Fruit fly (Drosophila melanogaster) whole organism, embryonic: ENCODE results near the gene Arp1.

Experiments
- BtbVII ChIP-seq: fragments of 200-800 bp; sonication (Bioruptor generic); optimal IDR thresholded peaks from 3 replicates; lab custom pipeline; 2017; ENCODE audit warnings: missing biosample characterization, mild to moderate bottlenecking, missing genetic modification characterization
- CG10274 ChIP-seq: fragments of 200-800 bp; sonication (Bioruptor generic); optimal IDR thresholded peaks from 3 replicates; lab custom pipeline; 2017; ENCODE audit warnings: missing biosample characterization, mild to moderate bottlenecking, missing genetic modification characterization
- CG10431 ChIP-seq: fragments of 200-800 bp; sonication (Bioruptor generic); optimal IDR thresholded peaks from 3 replicates; lab custom pipeline; 2018; ENCODE audit warnings: missing biosample characterization, mild to moderate bottlenecking, missing genetic modification characterization
- CG1233 ChIP-seq: fragments of 200-800 bp; sonication (Bioruptor generic); optimal IDR thresholded peaks from 4 replicates; lab custom pipeline; 2018; ENCODE audit warnings: missing biosample characterization, mild to moderate bottlenecking, missing genetic modification characterization
- CG13894 ChIP-seq: fragments of 200-800 bp; sonication (Bioruptor generic); optimal IDR thresholded peaks from 3 replicates; lab custom pipeline; 2018; ENCODE audit warnings: missing biosample characterization, mild to moderate bottlenecking, missing genetic modification characterization, moderate library complexity
- CG1529 ChIP-seq: fragments of 200-800 bp; sonication (Bioruptor generic); optimal IDR thresholded peaks from 3 replicates; lab custom pipeline; 2018; ENCODE audit warnings: missing biosample characterization, missing genetic modification characterization
- CG15479 ChIP-seq: fragments of 200-800 bp; sonication (Bioruptor generic); optimal IDR thresholded peaks from 3 replicates; lab custom pipeline; 2019; ENCODE audit warnings: missing biosample characterization, mild to moderate bottlenecking, missing genetic modification characterization, moderate library complexity
- CG1602 ChIP-seq: fragments of 200-800 bp; sonication (Bioruptor generic); optimal IDR thresholded peaks from 3 replicates; lab custom pipeline; 2016; ENCODE audit warnings: missing biosample characterization, missing genetic modification characterization
- CG16863 ChIP-seq: fragments of 200-800 bp; sonication (Bioruptor generic); optimal IDR thresholded peaks from 3 replicates; lab custom pipeline; 2016; ENCODE audit warnings: missing biosample characterization, missing genetic modification characterization
- CG17361 ChIP-seq: fragments of 200-800 bp; sonication (Bioruptor generic); IDR thresholded peaks from 3 replicates; pipeline ENCODE4 v1.3.6; 2022; ENCODE audit warnings: missing biosample characterization, missing genetic modification characterization
- CG18599 ChIP-seq: fragments of 200-800 bp; sonication (Bioruptor generic); optimal IDR thresholded peaks from 3 replicates; lab custom pipeline; 2017; ENCODE audit warnings: missing biosample characterization, missing genetic modification characterization, mild to moderate bottlenecking, moderate library complexity, missing genetic modification reagents
- CG18619 ChIP-seq: fragments of 200-800 bp; sonication (Bioruptor generic); optimal IDR thresholded peaks from 3 replicates; lab custom pipeline; 2017; ENCODE audit warnings: missing biosample characterization, mild to moderate bottlenecking, missing genetic modification characterization
- CG2129 ChIP-seq: fragments of 200-800 bp; sonication (Bioruptor generic); IDR thresholded peaks from 2 replicates; pipeline ENCODE4 v1.3.6; 2022; ENCODE audit warnings: missing biosample characterization, missing genetic modification characterization; ENCODE audit not compliant: partially characterized antibody
- CG2678 ChIP-seq: fragments of 200-800 bp; sonication (Bioruptor generic); optimal IDR thresholded peaks from 3 replicates; lab custom pipeline; 2019; ENCODE audit warnings: missing biosample characterization, mild to moderate bottlenecking, missing genetic modification characterization, moderate library complexity
- CG33557 ChIP-seq: fragments of 200-800 bp; sonication (Bioruptor generic); optimal IDR thresholded peaks from 2 replicates; lab custom pipeline; 2019; ENCODE audit warnings: missing biosample characterization, mild to moderate bottlenecking, missing genetic modification characterization, moderate library complexity
- CG7963 ChIP-seq: fragments of 200-800 bp; sonication (Bioruptor generic); IDR thresholded peaks from 3 replicates; pipeline ENCODE4 v1.3.6; 2022; ENCODE audit warnings: missing biosample characterization, missing genetic modification characterization; ENCODE audit not compliant: partially characterized antibody
- CG8290 ChIP-seq, 3 experiments: fragments of 200-800 bp; sonication (Bioruptor generic); optimal IDR thresholded peaks; 2 replicates each; lab custom pipeline; 2016 to 2019; ENCODE audit warnings: missing biosample characterization in 3 of 3, missing genetic modification characterization in 3 of 3, mild to moderate bottlenecking in 2 of 3, moderate library complexity in 1 of 3
- CrebB ChIP-seq: fragments of 200-800 bp; sonication (Bioruptor generic); optimal IDR thresholded peaks from 3 replicates; lab custom pipeline; 2018; ENCODE audit warnings: missing biosample characterization, mild to moderate bottlenecking, missing genetic modification characterization
- Drgx ChIP-seq: fragments of 200-800 bp; sonication (Bioruptor generic); IDR thresholded peaks from 2 replicates; pipeline ENCODE4 v1.3.6; 2022; ENCODE audit warnings: missing biosample characterization, missing genetic modification characterization
- HHEX ChIP-seq: fragments of 200-800 bp; sonication (Bioruptor generic); optimal IDR thresholded peaks from 3 replicates; lab custom pipeline; 2017; ENCODE audit warnings: missing biosample characterization, mild to moderate bottlenecking, missing genetic modification characterization, missing genetic modification reagents
- Jarid2 ChIP-seq: fragments of 200-800 bp; sonication (Bioruptor generic); optimal IDR thresholded peaks from 3 replicates; lab custom pipeline; 2017; ENCODE audit warnings: mild to moderate bottlenecking, missing biosample characterization, missing genetic modification reagents, missing genetic modification characterization
- Mad ChIP-seq: fragments of 200-800 bp; sonication (Bioruptor generic); optimal IDR thresholded peaks from 2 replicates; lab custom pipeline; 2016; ENCODE audit warnings: missing biosample characterization, missing genetic modification characterization
- Opbp ChIP-seq: fragments of 200-800 bp; sonication (Bioruptor generic); IDR thresholded peaks from 3 replicates; pipeline ENCODE4 v1.3.6; 2022; ENCODE audit warnings: missing biosample characterization, missing genetic modification characterization; ENCODE audit not compliant: partially characterized antibody
- Ravus ChIP-seq: fragments of 200-800 bp; sonication (Bioruptor generic); IDR thresholded peaks from 2 replicates; pipeline ENCODE4 v1.3.6; 2022; ENCODE audit warnings: missing biosample characterization, missing genetic modification characterization
- bsh ChIP-seq, 2 experiments: fragments of 200-800 bp; sonication (Bioruptor generic); optimal IDR thresholded peaks; 2 replicates each; lab custom pipeline; 2017 to 2018; ENCODE audit warnings: mild to moderate bottlenecking in 2 of 2, missing biosample characterization in 2 of 2, missing genetic modification characterization in 2 of 2, moderate library complexity in 1 of 2
- chn ChIP-seq: fragments of 200-800 bp; sonication (Bioruptor generic); optimal IDR thresholded peaks from 2 replicates; lab custom pipeline; 2016; ENCODE audit warnings: missing biosample characterization, missing genetic modification characterization
- ci ChIP-seq: fragments of 200-800 bp; sonication (Bioruptor generic); IDR thresholded peaks from 3 replicates; pipeline ENCODE4 v1.3.6; 2022; ENCODE audit warnings: missing biosample characterization, missing genetic modification characterization
- crol ChIP-seq: fragments of 200-800 bp; sonication (Bioruptor generic); IDR thresholded peaks from 2 replicates; pipeline ENCODE4 v1.3.6; 2022; ENCODE audit warnings: missing biosample characterization, missing genetic modification characterization
- danr ChIP-seq: fragments of 200-800 bp; sonication (Bioruptor generic); IDR thresholded peaks from 2 replicates; pipeline ENCODE4 v1.3.6; 2022; ENCODE audit warnings: missing biosample characterization, missing genetic modification characterization
- dmrt99B ChIP-seq: fragments of 200-800 bp; sonication (Bioruptor generic); optimal IDR thresholded peaks from 2 replicates; lab custom pipeline; 2018; ENCODE audit warnings: missing biosample characterization, mild to moderate bottlenecking, missing genetic modification characterization, moderate library complexity
- fd64A ChIP-seq: fragments of 200-800 bp; sonication (Bioruptor generic); optimal IDR thresholded peaks from 3 replicates; lab custom pipeline; 2018; ENCODE audit warnings: missing biosample characterization, mild to moderate bottlenecking, missing genetic modification characterization
- fu2 ChIP-seq: fragments of 200-800 bp; sonication (Bioruptor generic); optimal IDR thresholded peaks from 2 replicates; lab custom pipeline; 2016; ENCODE audit warnings: missing biosample characterization, missing genetic modification characterization
- gem ChIP-seq: fragments of 200-800 bp; sonication (Bioruptor generic); optimal IDR thresholded peaks from 2 replicates; lab custom pipeline; 2019; ENCODE audit warnings: missing biosample characterization, mild to moderate bottlenecking, missing genetic modification characterization, moderate library complexity
- grn ChIP-seq: fragments of 200-800 bp; sonication (Bioruptor generic); optimal IDR thresholded peaks from 3 replicates; lab custom pipeline; 2017; ENCODE audit warnings: missing biosample characterization, missing genetic modification characterization
- gt ChIP-seq: fragments of 200-800 bp; sonication (Bioruptor generic); IDR thresholded peaks from 2 replicates; pipeline ENCODE4 v1.3.6; 2022; ENCODE audit warnings: missing biosample characterization, missing genetic modification characterization
- ken ChIP-seq: fragments of 200-800 bp; sonication (Bioruptor generic); IDR thresholded peaks from 3 replicates; pipeline ENCODE4 v1.3.6; 2022; ENCODE audit warnings: missing biosample characterization, missing genetic modification characterization
- lilli ChIP-seq: fragments of 200-800 bp; sonication (Bioruptor generic); optimal IDR thresholded peaks from 3 replicates; lab custom pipeline; 2016; ENCODE audit warnings: missing biosample characterization, missing genetic modification characterization
- nerfin-1 ChIP-seq: fragments of 200-800 bp; sonication (Bioruptor generic); optimal IDR thresholded peaks from 3 replicates; lab custom pipeline; 2019; ENCODE audit warnings: missing biosample characterization, mild to moderate bottlenecking, missing genetic modification characterization, moderate library complexity
- odd ChIP-seq: fragments of 200-800 bp; sonication (Bioruptor generic); optimal IDR thresholded peaks from 2 replicates; lab custom pipeline; 2017; ENCODE audit warnings: missing biosample characterization, mild to moderate bottlenecking, missing genetic modification characterization
- pb ChIP-seq: fragments of 200-800 bp; sonication (Bioruptor generic); optimal IDR thresholded peaks from 3 replicates; lab custom pipeline; 2016; ENCODE audit warnings: missing biosample characterization, missing genetic modification characterization
- ranshi ChIP-seq: fragments of 200-800 bp; sonication (Bioruptor generic); IDR thresholded peaks from 2 replicates; pipeline ENCODE4 v1.3.6; 2022; ENCODE audit warnings: missing biosample characterization, missing genetic modification characterization
- row ChIP-seq: fragments of 200-800 bp; sonication (Bioruptor generic); IDR thresholded peaks from 3 replicates; pipeline ENCODE4 v1.3.6; 2022; ENCODE audit warnings: missing biosample characterization, missing genetic modification characterization
- sd ChIP-seq: fragments of 200-800 bp; sonication (Bioruptor generic); optimal IDR thresholded peaks from 3 replicates; lab custom pipeline; 2018; ENCODE audit warnings: missing biosample characterization, mild to moderate bottlenecking, missing genetic modification characterization, moderate library complexity
- sens ChIP-seq: fragments of 200-800 bp; sonication (Bioruptor generic); peaks from one replicate; lab custom pipeline; 2016; ENCODE audit warnings: missing biosample characterization, missing genetic modification characterization
- tgo ChIP-seq: fragments of 200-800 bp; sonication (Bioruptor generic); IDR thresholded peaks from 3 replicates; pipeline ENCODE4 v1.3.6; 2022; ENCODE audit warnings: missing biosample characterization, missing genetic modification characterization
- trh ChIP-seq: fragments of 200-800 bp; sonication (Bioruptor generic); optimal IDR thresholded peaks from 2 replicates; lab custom pipeline; 2016; ENCODE audit warnings: missing biosample characterization, missing genetic modification characterization
- ttk ChIP-seq: fragments of 200-800 bp; sonication (Bioruptor generic); IDR thresholded peaks from 2 replicates; pipeline ENCODE4 v2.1.2; 2022; ENCODE audit warnings: missing biosample characterization, missing genetic modification characterization

Arp1 gene

DNA sequence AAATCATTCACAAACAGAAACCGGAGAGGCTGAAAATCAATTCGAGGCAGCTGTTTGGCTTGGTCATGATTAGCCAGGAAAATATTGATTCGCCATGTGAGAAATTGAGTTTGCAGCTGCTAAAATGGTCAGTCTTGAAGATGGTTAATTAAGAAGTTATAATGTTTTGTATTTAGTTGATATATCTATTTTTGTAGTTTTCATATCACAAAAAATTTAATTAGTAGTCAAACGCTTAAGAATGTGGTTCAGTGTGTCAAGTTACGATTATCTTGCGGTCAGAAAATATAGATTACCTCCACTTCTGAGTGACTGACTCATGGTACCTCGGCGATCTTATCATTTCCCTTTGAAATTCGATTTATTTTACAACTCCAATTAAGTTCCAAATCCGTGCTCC, 44.6 kb upstream of the Arp1 start:
- no peak for TF ChIP-seq gt (GFP tag; lab: Robert Waterston, UW)
- TF ChIP-seq chn (GFP tag; lab: Kevin White, UChicago): no peak
- peak; percentile 66 for TF ChIP-seq grn (GFP tag; lab: Kevin White, UChicago)

DNA sequence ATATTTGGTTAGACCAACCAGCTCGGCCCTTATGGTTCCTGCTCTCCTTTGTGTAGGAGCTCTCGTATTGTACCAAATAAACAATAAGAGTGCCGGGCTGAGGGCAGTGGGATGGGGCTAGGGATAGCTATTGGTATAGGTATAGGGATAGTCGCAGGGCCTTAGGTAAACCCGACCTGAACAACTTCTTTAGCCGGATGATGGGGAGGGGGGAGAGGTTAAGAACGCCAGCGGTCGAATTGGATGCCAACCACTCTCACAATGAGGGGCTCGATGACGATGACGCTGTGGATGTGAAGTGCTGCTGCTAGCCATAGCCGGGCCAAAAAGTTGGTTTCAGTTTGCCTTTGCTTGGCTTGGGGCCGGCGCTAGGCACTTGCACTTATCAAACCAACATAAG, 44.2 kb upstream of the Arp1 start:
- TF ChIP-seq ci (GFP tag; lab: Robert Waterston, UW) (0 out of 3 replicates have a peak, but pooled peaks have one; percentile 16), crol (GFP tag; lab: Robert Waterston, UW) (peak; percentile 63), pb (no peak), ken (GFP tag; lab: Robert Waterston, UW) (0 out of 3 replicates have a peak, but pooled peaks have one; percentile 13), bsh (GFP tag; optimal IDR thresholded peaks at IDR 0.05; lab: Kevin White, UChicago) (no peak), CG13894 (tag; lab: Kevin White, UChicago) (peak; percentile 61), CG8290 (GFP tag; optimal IDR thresholded peaks at IDR 0.05; lab: Kevin White, UChicago) (no peak), CG8290 (tag; optimal IDR thresholded peaks at IDR 0.05; lab: Kevin White, UChicago) (peak in 1 of 2 experiments; percentile 5)

DNA sequence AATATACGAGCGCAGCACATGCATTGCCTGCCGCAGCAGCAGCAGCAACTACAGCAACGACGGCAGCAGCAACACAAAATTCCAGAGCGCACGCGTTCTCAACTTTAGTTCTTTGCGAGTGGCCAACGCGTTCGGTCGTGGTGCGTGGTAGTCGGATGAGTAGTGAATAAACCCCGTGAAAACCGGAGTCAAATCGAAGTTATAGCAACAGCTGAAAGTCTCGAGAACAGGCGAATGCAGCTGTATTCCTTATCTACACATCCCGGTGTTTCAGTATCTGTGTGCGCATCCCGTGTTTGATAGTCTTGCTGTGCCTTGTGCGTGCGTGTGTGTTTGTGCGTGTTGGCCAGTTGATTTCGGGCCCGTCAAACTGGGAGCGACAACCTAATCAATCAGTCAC, 43.6 kb upstream of the Arp1 start, which contains the start of gene Dtg:
Dtg (plus strand) TSS at position 105 of the 400 bp plus-strand sequence.
- no peak for TF ChIP-seq nerfin-1 (tag; lab: Kevin White, UChicago)
- TF ChIP-seq BtbVII: no peak
- TF ChIP-seq CG2129 (GFP tag; lab: Robert Waterston, UW): no peak
- TF ChIP-seq CG2678 (tag; lab: Kevin White, UChicago): no peak
- TF ChIP-seq odd: peak; percentile 22
- no peak for TF ChIP-seq fu2 (GFP tag; lab: Kevin White, UChicago)
- no peak for TF ChIP-seq CrebB (tag; lab: Kevin White, UChicago)
- TF ChIP-seq ranshi: no peak
- TF ChIP-seq HHEX (GFP tag; lab: Kevin White, UChicago): no peak
- TF ChIP-seq ttk: no peak
- no peak for TF ChIP-seq CG1233 (GFP tag; lab: Kevin White, UChicago)
- TF ChIP-seq CG1602: no peak
- 0 out of 3 replicates have a peak, but pooled peaks have one; percentile 52 for TF ChIP-seq ci (GFP tag; lab: Robert Waterston, UW)
- peak; percentile 24 for TF ChIP-seq CG33557 (GFP tag; lab: Kevin White, UChicago)
- TF ChIP-seq tgo (GFP tag; lab: Robert Waterston, UW): no peak
- no peak for TF ChIP-seq danr
- no peak for TF ChIP-seq CG10431 (GFP tag; lab: Kevin White, UChicago)
- TF ChIP-seq Opbp (GFP tag; lab: Robert Waterston, UW): 0 out of 3 replicates have a peak, but pooled peaks have one; percentile 24
- TF ChIP-seq sens (GFP tag; lab: Kevin White, UChicago): peak; percentile 74
- TF ChIP-seq Mad (GFP tag; lab: Kevin White, UChicago): no peak
- no peak for TF ChIP-seq Drgx (GFP tag; lab: Robert Waterston, UW)
- no peak for TF ChIP-seq CG18619 (GFP tag; lab: Kevin White, UChicago)
- TF ChIP-seq CG1529 (GFP tag; lab: Kevin White, UChicago): no peak
- no peak for TF ChIP-seq lilli (GFP tag; lab: Kevin White, UChicago)
- TF ChIP-seq row (GFP tag; lab: Robert Waterston, UW): no peak
- peak; percentile 72 for TF ChIP-seq Jarid2 (GFP tag; lab: Kevin White, UChicago)
- TF ChIP-seq CG18599 (GFP tag; lab: Kevin White, UChicago): no peak
- TF ChIP-seq CG10274 (GFP tag; lab: Kevin White, UChicago): no peak
- TF ChIP-seq gem: no peak
- TF ChIP-seq crol (GFP tag; lab: Robert Waterston, UW): no peak
- TF ChIP-seq CG7963: no peak
- no peak for TF ChIP-seq dmrt99B (tag; lab: Kevin White, UChicago)
- no peak for TF ChIP-seq fd64A (GFP tag; lab: Kevin White, UChicago)
- no peak for TF ChIP-seq CG17361 (GFP tag; lab: Robert Waterston, UW)
- TF ChIP-seq Ravus (GFP tag; lab: Robert Waterston, UW): no peak
- TF ChIP-seq sd (tag; lab: Kevin White, UChicago): peak; percentile 52
- no peak for TF ChIP-seq CG16863
- no peak for TF ChIP-seq trh (GFP tag; lab: Kevin White, UChicago)
- peak; percentile 63 for TF ChIP-seq CG15479 (GFP tag; lab: Kevin White, UChicago)
